Fruit fly (Drosophila melanogaster): Measurements from ENCODE around the gene CG43335.

Gene CG43335

dm6 chr3R:15650250-15650649 is 15.0 kb downstream of the CG43335 start (continued):
- TF ChIP-seq CG17361 (GFP tag; IDR thresholded peaks at IDR 0.05) (peak; percentile 69), CoRest (tag; optimal IDR thresholded peaks at IDR 0.05) (peak; percentile 56), CG2202 (tag; optimal IDR thresholded peaks at IDR 0.05) (peak; percentile 22), unpg (GFP tag; optimal IDR thresholded peaks at IDR 0.05) (peak; percentile 35), CG33557 (GFP tag; optimal IDR thresholded peaks at IDR 0.05) (peak; percentile 35), ash1 (GFP tag; optimal IDR thresholded peaks at IDR 0.05) (no peak), Ptx1 (GFP tag; IDR thresholded peaks at IDR 0.05) (peak; percentile 29; the same call in 1 of the 2 replicates), Xrp1 (GFP tag; IDR thresholded peaks at IDR 0.05) (peak; percentile 34; the same call in 1 of the 2 replicates), fd96Cb (tag; optimal IDR thresholded peaks at IDR 0.05) (peak; percentile 34), CG14710 (tag; optimal IDR thresholded peaks at IDR 0.05) (peak; percentile 38), CG13424 (tag; optimal IDR thresholded peaks at IDR 0.05) (peak; percentile 33), grau (tag; optimal IDR thresholded peaks at IDR 0.05) (peak; percentile 45), CG2678 (tag; optimal IDR thresholded peaks at IDR 0.05) (peak; percentile 25), phol (tag; optimal IDR thresholded peaks at IDR 0.05) (peak; percentile 45), CG1603 (tag; optimal IDR thresholded peaks at IDR 0.05) (peak; percentile 16), CG11504 (tag; optimal IDR thresholded peaks at IDR 0.05) (peak; percentile 41)

- TF ChIP-seq trh (GFP tag; optimal IDR thresholded peaks at IDR 0.05): no peak
- no peak for TF ChIP-seq seq (GFP tag; IDR thresholded peaks at IDR 0.05)
- peak; percentile 91 for TF ChIP-seq twi (tag; optimal IDR thresholded peaks at IDR 0.05)
- TF ChIP-seq CG7357 (GFP tag; IDR thresholded peaks at IDR 0.05): no peak
- TF ChIP-seq CG4282 (GFP tag; optimal IDR thresholded peaks at IDR 0.05): no peak
- TF ChIP-seq Fer2 (tag; optimal IDR thresholded peaks at IDR 0.05): no peak
- TF ChIP-seq CG15479 (GFP tag; optimal IDR thresholded peaks at IDR 0.05): no peak
- no peak for TF ChIP-seq Dref (GFP tag; IDR thresholded peaks at IDR 0.05)
- TF ChIP-seq Blimp-1 (GFP tag; optimal IDR thresholded peaks at IDR 0.05): no peak
- no peak for TF ChIP-seq CG16813 (GFP tag; IDR thresholded peaks at IDR 0.05; ENCODE audit: partially characterized antibody)
- TF ChIP-seq Ptx1 (GFP tag; IDR thresholded peaks at IDR 0.05): no peak
- TF ChIP-seq crol (GFP tag; IDR thresholded peaks at IDR 0.05): peak; percentile 88
- no peak for TF ChIP-seq CG43689 (GFP tag; IDR thresholded peaks at IDR 0.05)
- TF ChIP-seq CG10366 (GFP tag; IDR thresholded peaks at IDR 0.05): no peak
- TF ChIP-seq sd (tag; optimal IDR thresholded peaks at IDR 0.05): peak; percentile 69
- no peak for TF ChIP-seq tx (GFP tag; optimal IDR thresholded peaks at IDR 0.05)
- TF ChIP-seq Doc3 (GFP tag; IDR thresholded peaks at IDR 0.05; ENCODE audit: partially characterized antibody): no peak
These were observed 15.4 kb downstream of the CG43335 start for dm6 chr3R:15650669-15651068.

- TF ChIP-seq CG3726 (GFP tag; IDR thresholded peaks at IDR 0.05) (peak; percentile 47; the same call in 1 of the 3 replicates), CG2712 (tag; optimal IDR thresholded peaks at IDR 0.05) (peak; percentile 73), lbe (GFP tag; optimal IDR thresholded peaks at IDR 0.05) (peak; percentile 75), btn (GFP tag; optimal IDR thresholded peaks at IDR 0.05) (peak; percentile 23), bab2 (GFP tag; optimal IDR thresholded peaks at IDR 0.05) (peak; percentile 37), HLH3B (GFP tag; IDR thresholded peaks at IDR 0.05) (peak; percentile 36; the same call in 1 of the 2 replicates), unpg (GFP tag; optimal IDR thresholded peaks at IDR 0.05) (peak; percentile 41), phol (tag; optimal IDR thresholded peaks at IDR 0.05) (peak; percentile 81), CG2202 (tag; optimal IDR thresholded peaks at IDR 0.05) (peak; percentile 40), croc (GFP tag; conservative IDR thresholded peaks at IDR 0.05) (peak; percentile 54; the same call in 2 of the 3 replicates), dimm (GFP tag; IDR thresholded peaks at IDR 0.05) (no peak), CG31388 (GFP tag; optimal IDR thresholded peaks at IDR 0.05) (peak; percentile 1), mam (GFP tag; optimal IDR thresholded peaks at IDR 0.05) (peak; percentile 13), corto (GFP tag; optimal IDR thresholded peaks at IDR 0.05) (peak; percentile 70), CHES-1-like (GFP tag; optimal IDR thresholded peaks at IDR 0.05) (no peak), CG6813 (GFP tag; optimal IDR thresholded peaks at IDR 0.05) (peak; percentile 47), Ets65A (GFP tag) (peak; percentile 94), Hr78 (GFP tag; optimal IDR thresholded peaks at IDR 0.05) (peak in 1 of 2 experiments; percentile 5), CG7271 (tag; optimal IDR thresholded peaks at IDR 0.05) (peak; percentile 22)
These were observed 16.6 kb downstream of the CG43335 start for dm6 chr3R:15651770-15652410.
